Worm (Caenorhabditis elegans) whole organism, L3 larva: ENCODE results near the gene T05B4.12.

ENCODE experiments used
- R02D3.7 ChIP-seq: fragments of 150-350 bp; optimal IDR thresholded peaks from 2 replicates; lab custom pipeline; 2014; ENCODE audit warnings: missing biosample characterization, missing genetic modification characterization
- ZK546.5 ChIP-seq: sonication (generic microtip); optimal IDR thresholded peaks from 2 replicates; lab custom pipeline; 2017; ENCODE audit warnings: missing biosample characterization, missing genetic modification characterization
- ceh-16 ChIP-seq: sonication (generic microtip); optimal IDR thresholded peaks from 2 replicates; lab custom pipeline; 2017; ENCODE audit warnings: missing biosample characterization, missing genetic modification characterization
- ceh-9 ChIP-seq: sonication (generic microtip); optimal IDR thresholded peaks from 2 replicates; lab custom pipeline; 2018; ENCODE audit warnings: missing biosample characterization, missing genetic modification characterization
- egl-27 ChIP-seq: sonication (generic microtip); optimal IDR thresholded peaks from 4 replicates; lab custom pipeline; 2017; ENCODE audit warnings: missing biosample characterization, missing genetic modification reagents, missing genetic modification characterization
- egl-5 ChIP-seq: fragments of 150-350 bp; optimal IDR thresholded peaks from 2 replicates; lab custom pipeline; 2017; ENCODE audit warnings: missing biosample characterization, missing genetic modification reagents, missing genetic modification characterization, inconsistent platforms
- elt-1 ChIP-seq: fragments of 150-350 bp; optimal IDR thresholded peaks from 2 replicates; lab custom pipeline; 2014; ENCODE audit warnings: missing biosample characterization, missing genetic modification characterization
- elt-2 ChIP-seq: sonication (generic microtip); optimal IDR thresholded peaks from 2 replicates; lab custom pipeline; 2016; ENCODE audit warnings: missing genetic modification reagents, mild to moderate bottlenecking, missing genetic modification characterization, missing compliant biosample characterization
- elt-3 ChIP-seq, 3 experiments: fragments of 150-350 bp in 1 of 3; sonication (generic microtip) in 2 of 3; optimal IDR thresholded peaks; 2 replicates in 2 of 3; 4 replicates in 1 of 3; lab custom pipeline; 2014 to 2017; ENCODE audit warnings: missing biosample characterization in 3 of 3, missing genetic modification characterization in 3 of 3
- fkh-10 ChIP-seq: sonication (generic microtip); optimal IDR thresholded peaks from 2 replicates; lab custom pipeline; 2017; ENCODE audit warnings: missing biosample characterization, missing genetic modification reagents, missing genetic modification characterization
- fkh-2 ChIP-seq: fragments of 150-350 bp; optimal IDR thresholded peaks from 2 replicates; lab custom pipeline; 2014; ENCODE audit warnings: missing biosample characterization, missing genetic modification reagents, missing genetic modification characterization
- fos-1 ChIP-seq: fragments of 150-350 bp; optimal IDR thresholded peaks from 2 replicates; lab custom pipeline; 2014; ENCODE audit warnings: missing biosample characterization, missing genetic modification characterization
- hmg-11 ChIP-seq: sonication (generic microtip); optimal IDR thresholded peaks from 2 replicates; lab custom pipeline; 2016; ENCODE audit warnings: missing genetic modification characterization, missing compliant biosample characterization
- jun-1 ChIP-seq: fragments of 150-350 bp; optimal IDR thresholded peaks from 2 replicates; lab custom pipeline; 2014; ENCODE audit warnings: missing biosample characterization, missing genetic modification reagents, missing genetic modification characterization
- lin-39 ChIP-seq: fragments of 150-350 bp; optimal IDR thresholded peaks from 2 replicates; lab custom pipeline; 2018; ENCODE audit warnings: missing biosample characterization, missing genetic modification reagents, missing genetic modification characterization
- lsy-12 ChIP-seq: sonication (generic microtip); optimal IDR thresholded peaks from 2 replicates; lab custom pipeline; 2016; ENCODE audit warnings: mild to moderate bottlenecking, missing genetic modification characterization, missing compliant biosample characterization
- nfya-1 ChIP-seq: sonication (generic microtip); optimal IDR thresholded peaks from 2 replicates; lab custom pipeline; 2017; ENCODE audit warnings: missing genetic modification characterization, mild to moderate bottlenecking, missing compliant biosample characterization, antibody characterized with exemption, moderate library complexity; ENCODE audit not compliant: insufficient read depth
- nhr-11 ChIP-seq: fragments of 150-350 bp; optimal IDR thresholded peaks from 2 replicates; lab custom pipeline; 2014; ENCODE audit warnings: missing biosample characterization, missing genetic modification characterization
- nhr-12 ChIP-seq: fragments of 150-350 bp; optimal IDR thresholded peaks from 2 replicates; lab custom pipeline; 2014; ENCODE audit warnings: missing biosample characterization, missing genetic modification characterization
- nhr-23 ChIP-seq: fragments of 150-350 bp; optimal IDR thresholded peaks from 2 replicates; lab custom pipeline; 2014; ENCODE audit warnings: missing biosample characterization, missing genetic modification reagents, missing genetic modification characterization
- nhr-28 ChIP-seq: fragments of 150-350 bp; optimal IDR thresholded peaks from 2 replicates; lab custom pipeline; 2014; ENCODE audit warnings: missing biosample characterization, missing genetic modification characterization
- nhr-43 ChIP-seq: sonication (generic microtip); optimal IDR thresholded peaks from 2 replicates; lab custom pipeline; 2016; ENCODE audit warnings: mild to moderate bottlenecking, missing genetic modification characterization, missing compliant biosample characterization; ENCODE audit not compliant: poor library complexity, severe bottlenecking
- nhr-67 ChIP-seq: fragments of 150-350 bp; optimal IDR thresholded peaks from 2 replicates; lab custom pipeline; 2014; ENCODE audit warnings: missing biosample characterization, missing genetic modification characterization
- nhr-77 ChIP-seq: fragments of 150-350 bp; optimal IDR thresholded peaks from 2 replicates; lab custom pipeline; 2014; ENCODE audit warnings: missing biosample characterization, missing genetic modification characterization
- pha-4 ChIP-seq: fragments of 150-350 bp; optimal IDR thresholded peaks from 2 replicates; lab custom pipeline; 2014; ENCODE audit warnings: missing biosample characterization, missing genetic modification reagents, missing genetic modification characterization
- pqm-1 ChIP-seq: fragments of 150-350 bp; optimal IDR thresholded peaks from 2 replicates; lab custom pipeline; 2017; ENCODE audit warnings: missing biosample characterization, missing genetic modification characterization, inconsistent platforms
- skn-1 ChIP-seq: fragments of 150-350 bp; optimal IDR thresholded peaks from 2 replicates; lab custom pipeline; 2014; ENCODE audit warnings: missing biosample characterization, missing genetic modification characterization
- snpc-4 ChIP-seq: fragments of 150-350 bp; optimal IDR thresholded peaks from 2 replicates; lab custom pipeline; 2014; ENCODE audit warnings: missing biosample characterization, missing genetic modification characterization
- tbx-2 ChIP-seq: sonication (generic microtip); optimal IDR thresholded peaks from 2 replicates; lab custom pipeline; 2016; ENCODE audit warnings: mild to moderate bottlenecking, missing genetic modification characterization, missing compliant biosample characterization
- unc-62 ChIP-seq: fragments of 150-350 bp; sonication (generic microtip); optimal IDR thresholded peaks from 4 replicates; lab custom pipeline; 2014; ENCODE audit warnings: missing biosample characterization, missing genetic modification reagents, missing genetic modification characterization
- ztf-11 ChIP-seq: fragments of 150-350 bp; optimal IDR thresholded peaks from 2 replicates; lab custom pipeline; 2014; ENCODE audit warnings: missing biosample characterization, missing genetic modification characterization
- ztf-4 ChIP-seq: fragments of 150-350 bp; optimal IDR thresholded peaks from 2 replicates; lab custom pipeline; 2014; ENCODE audit warnings: missing biosample characterization, missing genetic modification characterization

Gene T05B4.12

DNA sequence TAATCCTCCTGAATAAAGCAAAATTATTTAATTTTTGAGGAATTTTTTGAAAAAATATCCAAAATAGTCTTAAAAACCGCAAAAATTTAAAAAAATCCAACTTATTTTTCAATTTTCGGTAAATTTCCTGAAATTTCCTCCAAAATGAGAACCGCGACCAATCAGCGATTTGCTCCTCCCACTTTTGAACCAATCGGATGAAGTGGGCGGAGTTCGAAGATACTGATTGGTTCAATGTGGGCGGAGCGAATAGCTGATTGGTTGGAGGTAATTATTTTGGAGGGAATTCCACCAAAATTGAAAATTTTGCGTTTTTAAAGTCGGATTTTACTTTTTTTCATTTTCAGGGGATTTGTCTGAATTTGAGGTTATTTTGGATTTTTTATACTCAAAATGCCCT, 42.2 kb upstream of the T05B4.12 start:
- TF ChIP-seq nfya-1 (tag; lab: Kevin White, UChicago) (peak; percentile 95), elt-3 (tag; optimal IDR thresholded peaks at IDR 0.05; lab: Kevin White, UChicago) (no peak)

- no peak for TF ChIP-seq ztf-11 (tag; lab: Kevin White, UChicago)
- TF ChIP-seq hmg-11 (tag; lab: Kevin White, UChicago) = peak; percentile 13
- no peak for TF ChIP-seq ZK546.5 (tag; lab: Kevin White, UChicago)
- peak; percentile 32 for TF ChIP-seq pqm-1 (tag; lab: Kevin White, UChicago)
- TF ChIP-seq lsy-12 (tag; lab: Kevin White, UChicago) = no peak
- TF ChIP-seq nhr-11 (tag; lab: Kevin White, UChicago) = no peak
- TF ChIP-seq nfya-1 (tag; lab: Kevin White, UChicago) = peak; percentile 4
- no peak for TF ChIP-seq egl-27
- no peak for TF ChIP-seq elt-3 (tag; optimal IDR thresholded peaks at IDR 0.05; lab: Kevin White, UChicago)
Observed at ce11 chrV:4164504-4164959, 38.7 kb upstream of the T05B4.12 start, which contains the start of gene Y45G5AM.3. Y45G5AM.3 (plus strand) TSS chrV:4164554.

DNA sequence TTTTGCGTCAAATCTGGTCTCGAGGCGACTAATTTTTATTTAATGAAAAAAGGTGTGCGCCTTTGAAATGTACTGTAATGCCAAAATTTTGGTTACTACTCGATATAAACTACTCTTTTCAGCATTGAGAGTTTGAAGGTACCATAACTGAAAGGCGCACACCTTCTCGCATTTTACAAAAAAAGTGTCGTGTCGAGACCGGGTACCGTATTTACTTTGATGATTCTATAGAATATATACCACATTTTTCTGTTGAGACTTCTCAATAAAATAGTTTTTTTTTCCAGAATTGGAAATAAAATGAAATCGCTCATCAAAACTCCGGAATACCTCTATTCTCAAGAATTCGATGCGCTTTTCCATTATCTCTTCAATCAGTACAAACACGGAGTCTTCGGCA, 37.1 kb upstream of the T05B4.12 start, which contains the start of gene Y45G5AM.4:
Gene Y45G5AM.4, plus strand, starts transcription at position 301 of the 400 bp plus-strand sequence.
- TF ChIP-seq elt-3 (tag; optimal IDR thresholded peaks at IDR 0.05; lab: Kevin White, UChicago) = no peak
- no peak for TF ChIP-seq jun-1
- TF ChIP-seq nhr-67 (tag; lab: Kevin White, UChicago) = no peak
- no peak for TF ChIP-seq ztf-4 (tag; lab: Kevin White, UChicago)
- no peak for TF ChIP-seq elt-1
- TF ChIP-seq ceh-16 (tag; lab: Kevin White, UChicago) = no peak
- no peak for TF ChIP-seq nhr-11 (tag; lab: Kevin White, UChicago)
- TF ChIP-seq R02D3.7 (tag; lab: Kevin White, UChicago) = no peak
- TF ChIP-seq nhr-28 (tag; lab: Kevin White, UChicago) = no peak
- no peak for TF ChIP-seq ceh-9 (tag; lab: Kevin White, UChicago)
- TF ChIP-seq unc-62 = no peak
- TF ChIP-seq lsy-12 (tag; lab: Kevin White, UChicago) = no peak

- TF ChIP-seq nhr-77 (tag; lab: Kevin White, UChicago) = no peak
- no peak for TF ChIP-seq R02D3.7 (tag; lab: Kevin White, UChicago)
- no peak for TF ChIP-seq nhr-28 (tag; lab: Kevin White, UChicago)
- no peak for TF ChIP-seq ZK546.5 (tag; lab: Kevin White, UChicago)
- TF ChIP-seq skn-1 (tag; lab: Kevin White, UChicago) = no peak
- no peak for TF ChIP-seq pha-4 (tag; lab: Kevin White, UChicago)
- TF ChIP-seq nhr-43 (tag; lab: Kevin White, UChicago) = no peak
- TF ChIP-seq jun-1 = no peak
- TF ChIP-seq egl-5 (tag; lab: Kevin White, UChicago) = no peak
- TF ChIP-seq fos-1 (tag; lab: Kevin White, UChicago) = no peak
- no peak for TF ChIP-seq ztf-4 (tag; lab: Kevin White, UChicago)
- TF ChIP-seq nhr-12 (tag; lab: Kevin White, UChicago) = no peak
- TF ChIP-seq lin-39 (tag; lab: Kevin White, UChicago) = no peak
- TF ChIP-seq pqm-1 (tag; lab: Kevin White, UChicago) = no peak
- TF ChIP-seq ceh-16 (tag; lab: Kevin White, UChicago) = no peak
- no peak for TF ChIP-seq hmg-11 (tag; lab: Kevin White, UChicago)
- TF ChIP-seq snpc-4 = no peak
- TF ChIP-seq tbx-2 (tag; lab: Kevin White, UChicago) = no peak
Observed at ce11 chrV:4160086-4160485, 34.3 kb upstream of the T05B4.12 start, which contains the start of gene Y45G5AM.5. Y45G5AM.5 (plus strand) TSS chrV:4160386.

- TF ChIP-seq fkh-10 (GFP tag; lab: Kevin White, UChicago) (no peak), snpc-4 (no peak), ztf-4 (tag; lab: Kevin White, UChicago) (no peak), nhr-43 (tag; lab: Kevin White, UChicago) (no peak), tbx-2 (tag; lab: Kevin White, UChicago) (no peak), elt-1 (no peak), elt-2 (peak; percentile 16), R02D3.7 (tag; lab: Kevin White, UChicago) (no peak), nfya-1 (tag; lab: Kevin White, UChicago) (peak; percentile 12), nhr-23 (tag; lab: Kevin White, UChicago) (no peak), elt-3 (tag; optimal IDR thresholded peaks at IDR 0.05; lab: Kevin White, UChicago) (no peak), fkh-2 (no peak)
Observed at ce11 chrV:4157291-4157690, 31.5 kb upstream of the T05B4.12 start.
